Worm (Caenorhabditis elegans) whole organism, L4 larva: ENCODE results near the gene cwp-5.

Experiments
- ama-1 ChIP-seq: fragments of 150-350 bp; optimal IDR thresholded peaks from 2 replicates; lab custom pipeline; 2014; ENCODE audit warnings: inconsistent platforms, mixed read lengths
- lim-7 ChIP-seq: fragments of 200-800 bp; sonication (Bioruptor generic); IDR thresholded peaks from 2 replicates; pipeline ENCODE4 v1.3.6; 2022; ENCODE audit warnings: missing genetic modification characterization, missing compliant biosample characterization
- lin-39 ChIP-seq: fragments of 150-350 bp; optimal IDR thresholded peaks from 2 replicates; lab custom pipeline; 2014; ENCODE audit warnings: missing biosample characterization, missing genetic modification reagents, missing genetic modification characterization
- nhr-11 ChIP-seq: fragments of 150-350 bp; optimal IDR thresholded peaks from 2 replicates; lab custom pipeline; 2014; ENCODE audit warnings: missing biosample characterization, missing genetic modification characterization
- nhr-25 ChIP-seq: sonication (generic microtip); optimal IDR thresholded peaks from 2 replicates; lab custom pipeline; 2017; ENCODE audit warnings: missing genetic modification characterization, mild to moderate bottlenecking, missing compliant biosample characterization, antibody characterized with exemption, moderate library complexity, borderline replicate concordance; ENCODE audit not compliant: insufficient read depth
- nhr-77 ChIP-seq: fragments of 150-350 bp; optimal IDR thresholded peaks from 2 replicates; lab custom pipeline; 2014; ENCODE audit warnings: missing biosample characterization, missing genetic modification characterization
- snpc-4 ChIP-seq: fragments of 150-350 bp; optimal IDR thresholded peaks from 2 replicates; lab custom pipeline; 2014; ENCODE audit warnings: missing biosample characterization, missing genetic modification characterization
- unc-62 ChIP-seq, 3 experiments: fragments of 150-350 bp in 1 of 3; sonication (generic microtip); optimal IDR thresholded peaks in 2 of 3; peaks in 1 of 3; 1 replicate in 1 of 3; 2 replicates in 2 of 3; lab custom pipeline; 2014 to 2017; ENCODE audit warnings: missing biosample characterization in 3 of 3, missing genetic modification characterization in 3 of 3, missing genetic modification reagents in 3 of 3, missing genotype in 1 of 3
- vab-7 ChIP-seq: fragments of 200-800 bp; sonication (Bioruptor generic); IDR thresholded peaks from 2 replicates; pipeline ENCODE4 v1.3.6; 2022; ENCODE audit warnings: missing genetic modification reagents, missing genetic modification characterization, missing compliant biosample characterization

ce11 chrX:13189861-13190260 is at the start of gene cwp-5:
- TF ChIP-seq vab-7 (GFP tag; lab: Robert Waterston, UW): no peak
- TF ChIP-seq snpc-4 (tag; lab: Kevin White, UChicago): no peak
- TF ChIP-seq nhr-11 (tag; lab: Kevin White, UChicago): no peak
- no peak for TF ChIP-seq nhr-25 (tag; lab: Kevin White, UChicago)
- TF ChIP-seq lim-7 (GFP tag; lab: Robert Waterston, UW): no peak
- TF ChIP-seq lin-39 (tag; lab: Kevin White, UChicago): no peak
- TF ChIP-seq unc-62 (GFP tag; optimal IDR thresholded peaks at IDR 0.05 in 1 of 2; lab: Kevin White, UChicago): no peak
- no peak for TF ChIP-seq unc-62 (tag; optimal IDR thresholded peaks at IDR 0.05; lab: Kevin White, UChicago)
- no peak for TF ChIP-seq nhr-77
- TF ChIP-seq ama-1 (lab: Kevin White, UChicago): no peak
